Fruit fly (Drosophila melanogaster) whole organism, embryonic: ENCODE measurements around the gene mld.

ENCODE experiments used
- Abd-B ChIP-seq: fragments of 200-800 bp; sonication (Bioruptor generic); optimal IDR thresholded peaks from 2 replicates; lab custom pipeline; 2018; ENCODE audit warnings: missing biosample characterization, mild to moderate bottlenecking, missing genetic modification characterization, moderate library complexity
- Atf6 ChIP-seq: fragments of 200-800 bp; sonication (Bioruptor generic); IDR thresholded peaks from 2 replicates; pipeline ENCODE4 v1.3.6; 2022; ENCODE audit warnings: missing biosample characterization, missing genetic modification characterization
- CG12219 ChIP-seq: fragments of 200-800 bp; sonication (Bioruptor generic); optimal IDR thresholded peaks from 3 replicates; lab custom pipeline; 2018; ENCODE audit warnings: missing biosample characterization, mild to moderate bottlenecking, missing genetic modification characterization
- CG12769 ChIP-seq: fragments of 200-800 bp; sonication (Bioruptor generic); optimal IDR thresholded peaks from 2 replicates; lab custom pipeline; 2019; ENCODE audit warnings: missing biosample characterization, mild to moderate bottlenecking, missing genetic modification characterization, moderate library complexity
- CG13123 ChIP-seq: fragments of 200-800 bp; sonication (Bioruptor generic); optimal IDR thresholded peaks from 2 replicates; lab custom pipeline; 2016; ENCODE audit warnings: missing biosample characterization, missing genetic modification characterization
- CG13296 ChIP-seq: fragments of 200-800 bp; sonication (Bioruptor generic); optimal IDR thresholded peaks from 3 replicates; lab custom pipeline; 2018; ENCODE audit warnings: missing biosample characterization, mild to moderate bottlenecking, missing genetic modification characterization
- CG13424 ChIP-seq: fragments of 200-800 bp; sonication (Bioruptor generic); optimal IDR thresholded peaks from 2 replicates; lab custom pipeline; 2019; ENCODE audit warnings: missing biosample characterization, mild to moderate bottlenecking, missing genetic modification characterization, moderate library complexity
- CG15601 ChIP-seq: fragments of 200-800 bp; sonication (Bioruptor generic); optimal IDR thresholded peaks from 3 replicates; lab custom pipeline; 2019; ENCODE audit warnings: missing biosample characterization, mild to moderate bottlenecking, missing genetic modification characterization, moderate library complexity
- CG16863 ChIP-seq: fragments of 200-800 bp; sonication (Bioruptor generic); optimal IDR thresholded peaks from 3 replicates; lab custom pipeline; 2016; ENCODE audit warnings: missing biosample characterization, missing genetic modification characterization
- CG17361 ChIP-seq: fragments of 200-800 bp; sonication (Bioruptor generic); IDR thresholded peaks from 3 replicates; pipeline ENCODE4 v1.3.6; 2022; ENCODE audit warnings: missing biosample characterization, missing genetic modification characterization
- CG17912 ChIP-seq: fragments of 200-800 bp; sonication (Bioruptor generic); optimal IDR thresholded peaks from 2 replicates; lab custom pipeline; 2018; ENCODE audit warnings: missing biosample characterization, mild to moderate bottlenecking, missing genetic modification characterization
- CG2129 ChIP-seq: fragments of 200-800 bp; sonication (Bioruptor generic); IDR thresholded peaks from 2 replicates; pipeline ENCODE4 v1.3.6; 2022; ENCODE audit warnings: missing biosample characterization, missing genetic modification characterization; ENCODE audit not compliant: partially characterized antibody
- CG3163 ChIP-seq: fragments of 200-800 bp; sonication (Bioruptor generic); optimal IDR thresholded peaks from 3 replicates; lab custom pipeline; 2016; ENCODE audit warnings: missing biosample characterization, missing genetic modification characterization
- CG3407 ChIP-seq: fragments of 200-800 bp; sonication (Bioruptor generic); optimal IDR thresholded peaks from 2 replicates; lab custom pipeline; 2018; ENCODE audit warnings: missing biosample characterization, mild to moderate bottlenecking, missing genetic modification characterization
- CG3838 ChIP-seq: fragments of 200-800 bp; sonication (Bioruptor generic); optimal IDR thresholded peaks from 3 replicates; lab custom pipeline; 2016; ENCODE audit warnings: missing biosample characterization, missing genetic modification characterization
- CG43689 ChIP-seq: fragments of 200-800 bp; sonication (Bioruptor generic); IDR thresholded peaks from 2 replicates; pipeline ENCODE4 v1.3.6; 2022; ENCODE audit warnings: missing biosample characterization, missing genetic modification characterization
- CG6765 ChIP-seq: fragments of 200-800 bp; sonication (Bioruptor generic); optimal IDR thresholded peaks from 3 replicates; lab custom pipeline; 2017; ENCODE audit warnings: missing biosample characterization, mild to moderate bottlenecking, missing genetic modification characterization
- CG6854 ChIP-seq: fragments of 200-800 bp; sonication (Bioruptor generic); optimal IDR thresholded peaks from 3 replicates; lab custom pipeline; 2017; ENCODE audit warnings: missing biosample characterization, mild to moderate bottlenecking, missing genetic modification characterization
- CG7786 ChIP-seq: fragments of 200-800 bp; sonication (Bioruptor generic); optimal IDR thresholded peaks from 2 replicates; lab custom pipeline; 2016; ENCODE audit warnings: missing biosample characterization, missing genetic modification characterization
- CG8290 ChIP-seq, 3 experiments: fragments of 200-800 bp; sonication (Bioruptor generic); optimal IDR thresholded peaks; 2 replicates each; lab custom pipeline; 2016 to 2019; ENCODE audit warnings: missing biosample characterization in 3 of 3, missing genetic modification characterization in 3 of 3, mild to moderate bottlenecking in 2 of 3, moderate library complexity in 1 of 3
- CG9727 ChIP-seq: fragments of 200-800 bp; sonication (Bioruptor generic); optimal IDR thresholded peaks from 3 replicates; lab custom pipeline; 2017; ENCODE audit warnings: missing biosample characterization, mild to moderate bottlenecking, missing genetic modification characterization
- CG9817 ChIP-seq: fragments of 200-800 bp; sonication (Bioruptor generic); optimal IDR thresholded peaks from 2 replicates; lab custom pipeline; 2018; ENCODE audit warnings: missing biosample characterization, mild to moderate bottlenecking, missing genetic modification characterization, moderate library complexity
- D19B ChIP-seq: fragments of 200-800 bp; sonication (Bioruptor generic); optimal IDR thresholded peaks from 2 replicates; lab custom pipeline; 2017; ENCODE audit warnings: missing biosample characterization, mild to moderate bottlenecking, missing genetic modification characterization
- Ets97D ChIP-seq: fragments of 200-800 bp; sonication (Bioruptor generic); optimal IDR thresholded peaks from 3 replicates; lab custom pipeline; 2016; ENCODE audit warnings: missing biosample characterization, missing genetic modification characterization
- Fer2 ChIP-seq: fragments of 200-800 bp; sonication (Bioruptor generic); optimal IDR thresholded peaks from 2 replicates; lab custom pipeline; 2018; ENCODE audit warnings: missing biosample characterization, mild to moderate bottlenecking, missing genetic modification characterization, moderate library complexity
- HLH3B ChIP-seq: fragments of 200-800 bp; sonication (Bioruptor generic); IDR thresholded peaks from 2 replicates; pipeline ENCODE4 v1.3.6; 2022; ENCODE audit warnings: missing biosample characterization, missing genetic modification characterization
- Max ChIP-seq: fragments of 200-800 bp; sonication (Bioruptor generic); optimal IDR thresholded peaks from 2 replicates; lab custom pipeline; 2016; ENCODE audit warnings: missing biosample characterization, mild to moderate bottlenecking, missing genetic modification characterization
- Oli ChIP-seq: fragments of 200-800 bp; sonication (Bioruptor generic); optimal IDR thresholded peaks from 2 replicates; lab custom pipeline; 2018; ENCODE audit warnings: missing biosample characterization, mild to moderate bottlenecking, missing genetic modification characterization, moderate library complexity
- Scr ChIP-seq: fragments of 200-800 bp; sonication (Bioruptor generic); IDR thresholded peaks from 2 replicates; pipeline ENCODE4 v1.3.6; 2022; ENCODE audit warnings: missing biosample characterization, missing genetic modification characterization; ENCODE audit not compliant: partially characterized antibody
- Xbp1 ChIP-seq: fragments of 200-800 bp; sonication (Bioruptor generic); optimal IDR thresholded peaks from 3 replicates; lab custom pipeline; 2016; ENCODE audit warnings: missing biosample characterization, mild to moderate bottlenecking, missing genetic modification characterization
- ara ChIP-seq: fragments of 200-800 bp; sonication (Bioruptor generic); IDR thresholded peaks from 2 replicates; pipeline ENCODE4 v1.3.6; 2022; ENCODE audit warnings: missing biosample characterization, missing genetic modification characterization
- ato ChIP-seq: fragments of 200-800 bp; sonication (Bioruptor generic); IDR thresholded peaks from 2 replicates; pipeline ENCODE4 v1.3.6; 2022; ENCODE audit warnings: missing biosample characterization, missing genetic modification characterization; ENCODE audit not compliant: partially characterized antibody
- cas ChIP-seq: fragments of 200-800 bp; sonication (Bioruptor generic); IDR thresholded peaks from 2 replicates; pipeline ENCODE4 v1.3.6; 2022; ENCODE audit warnings: missing biosample characterization, missing genetic modification characterization
- chinmo ChIP-seq: fragments of 200-800 bp; sonication (Bioruptor generic); IDR thresholded peaks from 4 replicates; pipeline ENCODE4 v1.3.6; 2022; ENCODE audit warnings: missing biosample characterization, missing genetic modification characterization; ENCODE audit not compliant: partially characterized antibody
- disco-r ChIP-seq: fragments of 200-800 bp; sonication (Bioruptor generic); optimal IDR thresholded peaks from 2 replicates; lab custom pipeline; 2016; ENCODE audit warnings: missing biosample characterization, missing genetic modification characterization
- eve ChIP-seq, 2 experiments: fragments of >200 bp; optimal IDR thresholded peaks; 2 replicates each; lab custom pipeline; 2017; ENCODE audit warnings: missing biosample characterization in 2 of 2, missing genetic modification characterization in 2 of 2
- gro ChIP-seq: fragments of 200-800 bp; sonication (Bioruptor generic); optimal IDR thresholded peaks from 2 replicates; lab custom pipeline; 2016; ENCODE audit warnings: missing biosample characterization, missing genetic modification characterization
- jigr1 ChIP-seq: fragments of 200-800 bp; sonication (Bioruptor generic); IDR thresholded peaks from 3 replicates; pipeline ENCODE4 v1.3.6; 2022; ENCODE audit warnings: missing biosample characterization, missing genetic modification characterization
- kni ChIP-seq: fragments of 200-800 bp; sonication (Bioruptor generic); optimal IDR thresholded peaks from 3 replicates; lab custom pipeline; 2017; ENCODE audit warnings: mild to moderate bottlenecking, missing biosample characterization, missing genetic modification reagents, missing genetic modification characterization
- mirr ChIP-seq: fragments of 200-800 bp; sonication (Bioruptor generic); optimal IDR thresholded peaks from 3 replicates; lab custom pipeline; 2018; ENCODE audit warnings: missing biosample characterization, mild to moderate bottlenecking, missing genetic modification characterization
- nau ChIP-seq: fragments of 200-800 bp; sonication (Bioruptor generic); optimal IDR thresholded peaks from 3 replicates; lab custom pipeline; 2017; ENCODE audit warnings: missing biosample characterization, mild to moderate bottlenecking, missing genetic modification characterization, missing genetic modification reagents
- oc ChIP-seq: fragments of 200-800 bp; sonication (Bioruptor generic); optimal IDR thresholded peaks from 2 replicates; lab custom pipeline; 2018; ENCODE audit warnings: missing biosample characterization, mild to moderate bottlenecking, missing genetic modification characterization, moderate library complexity
- psq ChIP-seq: fragments of 200-800 bp; sonication (Bioruptor generic); optimal IDR thresholded peaks from 2 replicates; lab custom pipeline; 2017; ENCODE audit warnings: missing biosample characterization, missing genetic modification characterization
- repo ChIP-seq: fragments of 200-800 bp; sonication (Bioruptor generic); optimal IDR thresholded peaks from 2 replicates; lab custom pipeline; 2016; ENCODE audit warnings: missing biosample characterization, missing genetic modification characterization
- sd ChIP-seq: fragments of 200-800 bp; sonication (Bioruptor generic); optimal IDR thresholded peaks from 3 replicates; lab custom pipeline; 2018; ENCODE audit warnings: missing biosample characterization, mild to moderate bottlenecking, missing genetic modification characterization, moderate library complexity
- so ChIP-seq: fragments of 200-800 bp; sonication (Bioruptor generic); IDR thresholded peaks from 3 replicates; pipeline ENCODE4 v1.3.6; 2022; ENCODE audit warnings: missing biosample characterization, missing genetic modification characterization
- unc-4 ChIP-seq: fragments of 200-800 bp; sonication (Bioruptor generic); IDR thresholded peaks from 2 replicates; pipeline ENCODE4 v1.3.6; 2022; ENCODE audit warnings: missing biosample characterization, missing genetic modification characterization; ENCODE audit not compliant: partially characterized antibody
- wek ChIP-seq: fragments of 200-800 bp; sonication (Bioruptor generic); optimal IDR thresholded peaks from 3 replicates; lab custom pipeline; 2018; ENCODE audit warnings: missing biosample characterization, mild to moderate bottlenecking, missing genetic modification characterization, moderate library complexity

mld gene

dm6 chr3R:24565748-24566239 lies 19.7 kb upstream of the mld start (continued):
- TF ChIP-seq CG12219 (peak; percentile 30), CG15601 (peak; percentile 82), chinmo (GFP tag; lab: Robert Waterston, UW) (peak; percentile 97; the same call in 3 of the 4 replicates), CG17361 (peak; percentile 30; the same call in 1 of the 3 replicates), gro (peak; percentile 67), psq (GFP tag; lab: Kevin White, UChicago) (peak; percentile 93), sd (tag; lab: Kevin White, UChicago) (peak; percentile 93), CG12769 (tag; lab: Kevin White, UChicago) (peak; percentile 48), Ets97D (GFP tag; lab: Kevin White, UChicago) (peak; percentile 22), HLH3B (GFP tag; lab: Robert Waterston, UW) (peak; percentile 45; the same call in 1 of the 2 replicates), disco-r (GFP tag; lab: Kevin White, UChicago) (peak; percentile 62), CG9727 (GFP tag; lab: Kevin White, UChicago) (peak; percentile 12), Max (peak; percentile 15), CG13296 (GFP tag; lab: Kevin White, UChicago) (peak; percentile 86), CG13123 (peak; percentile 20), so (GFP tag; lab: Robert Waterston, UW) (peak; percentile 89; the same call in 2 of the 3 replicates), ato (no peak), CG17912 (GFP tag; lab: Kevin White, UChicago) (peak; percentile 37), cas (GFP tag; lab: Robert Waterston, UW) (0 out of 2 replicates have a peak, but pooled peaks have one; percentile 16), Scr (peak; percentile 17; the same call in 1 of the 2 replicates), ara (peak; percentile 63; the same call in 1 of the 2 replicates), kni (GFP tag; lab: Kevin White, UChicago) (peak; percentile 88), Atf6 (GFP tag; lab: Robert Waterston, UW) (peak; percentile 77), wek (GFP tag; lab: Kevin White, UChicago) (peak; percentile 64), CG8290 (GFP tag; optimal IDR thresholded peaks at IDR 0.05; lab: Kevin White, UChicago) (peak; percentile 28), CG8290 (tag; optimal IDR thresholded peaks at IDR 0.05; lab: Kevin White, UChicago) (peak in 1 of 2 experiments; percentile 47), Abd-B (GFP tag; lab: Kevin White, UChicago) (no peak), CG3163 (peak; percentile 28), jigr1 (GFP tag; lab: Robert Waterston, UW) (no peak), CG43689 (GFP tag; lab: Robert Waterston, UW) (no peak), unc-4 (GFP tag; lab: Robert Waterston, UW) (peak; percentile 43; the same call in 1 of the 2 replicates), D19B (GFP tag; lab: Kevin White, UChicago) (no peak), Fer2 (tag; lab: Kevin White, UChicago) (peak; percentile 8), CG7786 (GFP tag; lab: Kevin White, UChicago) (no peak), CG6765 (peak; percentile 69), Xbp1 (GFP tag; lab: Kevin White, UChicago) (no peak), mirr (GFP tag; lab: Kevin White, UChicago) (peak; percentile 93), CG9817 (tag; lab: Kevin White, UChicago) (no peak), CG16863 (peak; percentile 23), CG3838 (GFP tag; lab: Kevin White, UChicago) (peak; percentile 70), oc (peak; percentile 56), CG13424 (tag; lab: Kevin White, UChicago) (peak; percentile 50), nau (GFP tag; lab: Kevin White, UChicago) (peak; percentile 87), eve (GFP tag; optimal IDR thresholded peaks at IDR 0.05; lab: Kevin White, UChicago) (peak in 1 of 2 experiments; percentile 71), Oli (tag; lab: Kevin White, UChicago) (no peak), CG3407 (GFP tag; lab: Kevin White, UChicago) (peak; percentile 69), repo (GFP tag; lab: Kevin White, UChicago) (no peak), CG2129 (GFP tag; lab: Robert Waterston, UW) (no peak), CG6854 (GFP tag; lab: Kevin White, UChicago) (no peak)
